Worm (Caenorhabditis elegans) whole organism, mixed stage, embryonic: ENCODE measurements around the gene F57A8.6.
A peak's percentile ranks its signal among the peaks of the same experiment; 100 is the strongest.

Experiments used
- M03D4.4 ChIP-seq: sonication (generic microtip); optimal IDR thresholded peaks from 2 replicates; lab custom pipeline; 2017; ENCODE audit warnings: mild to moderate bottlenecking, missing genetic modification characterization, missing compliant biosample characterization
- blmp-1 ChIP-seq: fragments of 150-350 bp; optimal IDR thresholded peaks from 2 replicates; lab custom pipeline; 2014; ENCODE audit warnings: missing biosample characterization, missing genetic modification characterization
- ceh-39 ChIP-seq: fragments of 150-350 bp; optimal IDR thresholded peaks from 2 replicates; lab custom pipeline; 2014; ENCODE audit warnings: missing biosample characterization, missing genetic modification characterization
- ceh-43 ChIP-seq: fragments of 200-800 bp; sonication (Bioruptor generic); optimal IDR thresholded peaks from 2 replicates; lab custom pipeline; 2018; ENCODE audit warnings: mild to moderate bottlenecking, missing genetic modification characterization, moderate library complexity, missing compliant biosample characterization
- ces-1 ChIP-seq: fragments of 150-350 bp; optimal IDR thresholded peaks from 2 replicates; lab custom pipeline; 2014; ENCODE audit warnings: missing biosample characterization, missing genetic modification reagents, missing genetic modification characterization
- cnd-1 ChIP-seq: fragments of 200-800 bp; sonication (Bioruptor generic); optimal IDR thresholded peaks from 2 replicates; lab custom pipeline; 2018; ENCODE audit warnings: mild to moderate bottlenecking, missing genetic modification characterization, missing compliant biosample characterization
- drap-1 ChIP-seq: fragments of 200-800 bp; sonication (Bioruptor generic); optimal IDR thresholded peaks from 3 replicates; lab custom pipeline; 2018; ENCODE audit warnings: mild to moderate bottlenecking, missing genetic modification characterization, missing compliant biosample characterization
- elt-1 ChIP-seq: sonication (generic microtip); optimal IDR thresholded peaks from 2 replicates; lab custom pipeline; 2017; ENCODE audit warnings: missing genetic modification characterization, mild to moderate bottlenecking, missing compliant biosample characterization, antibody characterized with exemption, moderate library complexity, borderline replicate concordance; ENCODE audit not compliant: insufficient read depth
- elt-3 ChIP-seq: fragments of 150-350 bp; optimal IDR thresholded peaks from 2 replicates; lab custom pipeline; 2014; ENCODE audit warnings: missing biosample characterization, missing genetic modification characterization
- flh-1 ChIP-seq: fragments of 200-800 bp; sonication (Bioruptor generic); optimal IDR thresholded peaks from 2 replicates; lab custom pipeline; 2018; ENCODE audit warnings: mild to moderate bottlenecking, missing genetic modification characterization, moderate library complexity, missing compliant biosample characterization
- ham-2 ChIP-seq: fragments of 200-800 bp; sonication (Bioruptor generic); optimal IDR thresholded peaks from 2 replicates; lab custom pipeline; 2018; ENCODE audit warnings: mild to moderate bottlenecking, missing genetic modification characterization, missing compliant biosample characterization
- hlh-1 ChIP-seq: fragments of 150-350 bp; optimal IDR thresholded peaks from 2 replicates; lab custom pipeline; 2014; ENCODE audit warnings: missing biosample characterization, missing genetic modification reagents, missing genetic modification characterization
- lin-13 ChIP-seq: fragments of 150-350 bp; optimal IDR thresholded peaks from 2 replicates; lab custom pipeline; 2014; ENCODE audit warnings: missing biosample characterization, missing genetic modification characterization
- lsy-2 ChIP-seq: fragments of 150-350 bp; optimal IDR thresholded peaks from 2 replicates; lab custom pipeline; 2014; ENCODE audit warnings: missing biosample characterization, missing genetic modification characterization
- mab-5 ChIP-seq: fragments of 150-350 bp; optimal IDR thresholded peaks from 2 replicates; lab custom pipeline; 2014; ENCODE audit warnings: missing biosample characterization, missing genetic modification characterization
- mep-1 ChIP-seq: fragments of 150-350 bp; optimal IDR thresholded peaks from 2 replicates; lab custom pipeline; 2017; ENCODE audit warnings: missing biosample characterization, missing genetic modification reagents, missing genetic modification characterization, inconsistent platforms
- mls-2 ChIP-seq: sonication (generic microtip); optimal IDR thresholded peaks from 2 replicates; lab custom pipeline; 2016; ENCODE audit warnings: mild to moderate bottlenecking, missing genetic modification characterization, moderate library complexity, missing compliant biosample characterization
- nhr-12 ChIP-seq: fragments of 150-350 bp; optimal IDR thresholded peaks from 2 replicates; lab custom pipeline; 2014; ENCODE audit warnings: missing biosample characterization, missing genetic modification characterization
- nhr-2 ChIP-seq: fragments of 150-350 bp; optimal IDR thresholded peaks from 2 replicates; lab custom pipeline; 2014; ENCODE audit warnings: missing biosample characterization, missing genetic modification characterization
- nhr-28 ChIP-seq: fragments of 150-350 bp; optimal IDR thresholded peaks from 2 replicates; lab custom pipeline; 2014; ENCODE audit warnings: missing biosample characterization, missing genetic modification characterization
- nhr-76 ChIP-seq: sonication (generic microtip); optimal IDR thresholded peaks from 2 replicates; lab custom pipeline; 2017; ENCODE audit warnings: missing biosample characterization, missing genetic modification characterization
- pha-4 ChIP-seq: fragments of 150-350 bp; optimal IDR thresholded peaks from 2 replicates; lab custom pipeline; 2018; ENCODE audit warnings: missing biosample characterization, missing genetic modification reagents, missing genetic modification characterization
- sem-2 ChIP-seq: fragments of 200-800 bp; sonication (Bioruptor generic); optimal IDR thresholded peaks from 2 replicates; lab custom pipeline; 2018; ENCODE audit warnings: mild to moderate bottlenecking, missing genetic modification characterization, missing compliant biosample characterization
- snpc-4 ChIP-seq: fragments of 150-350 bp; optimal IDR thresholded peaks from 2 replicates; lab custom pipeline; 2014; ENCODE audit warnings: missing biosample characterization, missing genetic modification characterization
- sptf-1 ChIP-seq: sonication (generic microtip); optimal IDR thresholded peaks from 2 replicates; lab custom pipeline; 2017; ENCODE audit warnings: mild to moderate bottlenecking, missing genetic modification characterization, moderate library complexity, missing compliant biosample characterization
- tbx-8 ChIP-seq: fragments of 200-800 bp; sonication (Bioruptor generic); optimal IDR thresholded peaks from 2 replicates; lab custom pipeline; 2018; ENCODE audit warnings: mild to moderate bottlenecking, missing genetic modification characterization, moderate library complexity, missing compliant biosample characterization
- unc-39 ChIP-seq: fragments of 150-350 bp; optimal IDR thresholded peaks from 2 replicates; lab custom pipeline; 2014; ENCODE audit warnings: missing biosample characterization, missing genetic modification characterization
- unc-62 ChIP-seq: fragments of 150-350 bp; optimal IDR thresholded peaks from 2 replicates; lab custom pipeline; 2014; ENCODE audit warnings: missing biosample characterization, missing genetic modification reagents, missing genetic modification characterization
- zip-8 ChIP-seq: fragments of 150-350 bp; optimal IDR thresholded peaks from 2 replicates; lab custom pipeline; 2014; ENCODE audit warnings: missing biosample characterization, missing genetic modification characterization

Gene F57A8.6

ce11 chrV:10098429-10098828 is 24.7 kb upstream of the F57A8.6 start, which contains the start of gene ugt-47:
Gene ugt-47, minus strand, starts transcription at chrV:10098597.
- TF ChIP-seq nhr-2 (tag; lab: Kevin White, UChicago) = no peak
- no peak for TF ChIP-seq flh-1
- TF ChIP-seq lsy-2 = no peak

ce11 chrV:10096932-10097331 is 23.2 kb upstream of the F57A8.6 start:
- no peak for TF ChIP-seq ceh-39 (tag; lab: Kevin White, UChicago)
- no peak for TF ChIP-seq ces-1 (GFP tag; lab: Kevin White, UChicago)
- TF ChIP-seq lsy-2 = no peak
- no peak for TF ChIP-seq ceh-43 (GFP tag; lab: Kevin White, UChicago)
- TF ChIP-seq pha-4 (tag; lab: Kevin White, UChicago) = no peak
- no peak for TF ChIP-seq ham-2 (GFP tag; lab: Kevin White, UChicago)
- TF ChIP-seq nhr-12 (tag; lab: Kevin White, UChicago) = no peak
- TF ChIP-seq elt-3 (tag; lab: Kevin White, UChicago) = no peak
- no peak for TF ChIP-seq nhr-2 (tag; lab: Kevin White, UChicago)
- TF ChIP-seq cnd-1 (tag; lab: Kevin White, UChicago) = no peak
- TF ChIP-seq tbx-8 (GFP tag; lab: Kevin White, UChicago) = no peak
- TF ChIP-seq sptf-1 (tag; lab: Kevin White, UChicago) = no peak
- TF ChIP-seq M03D4.4 = no peak
- TF ChIP-seq mab-5 (tag; lab: Kevin White, UChicago) = no peak
- TF ChIP-seq mls-2 = no peak
- no peak for TF ChIP-seq zip-8 (tag; lab: Kevin White, UChicago)
- no peak for TF ChIP-seq flh-1
- no peak for TF ChIP-seq unc-39

- TF ChIP-seq nhr-76 (tag; lab: Kevin White, UChicago) = no peak
Observed at ce11 chrV:10094374-10094773, 20.7 kb upstream of the F57A8.6 start, which contains the start of gene srd-49. Gene srd-49, plus strand, starts transcription at chrV:10094674.

- TF ChIP-seq M03D4.4 (no peak), nhr-76 (tag; lab: Kevin White, UChicago) (no peak), drap-1 (GFP tag; lab: Kevin White, UChicago) (no peak), ceh-43 (GFP tag; lab: Kevin White, UChicago) (no peak), sem-2 (GFP tag; lab: Kevin White, UChicago) (no peak), nhr-2 (tag; lab: Kevin White, UChicago) (no peak), zip-8 (tag; lab: Kevin White, UChicago) (no peak), snpc-4 (tag; lab: Kevin White, UChicago) (no peak), nhr-28 (no peak), elt-3 (tag; lab: Kevin White, UChicago) (no peak), flh-1 (no peak)
Observed at ce11 chrV:10091152-10091551, 17.5 kb upstream of the F57A8.6 start, which contains the start of gene R04B5.11. Gene R04B5.11, minus strand, starts transcription at chrV:10091252.

ce11 chrV:10090461-10090860 is 16.8 kb upstream of the F57A8.6 start, which contains the start of gene R04B5.7:
Gene R04B5.7, minus strand, starts transcription at chrV:10090561.
- no peak for TF ChIP-seq sptf-1 (tag; lab: Kevin White, UChicago)
- no peak for TF ChIP-seq elt-1 (tag; lab: Kevin White, UChicago)
- TF ChIP-seq tbx-8 (GFP tag; lab: Kevin White, UChicago) = no peak
- TF ChIP-seq hlh-1 (tag; lab: Kevin White, UChicago) = no peak
- no peak for TF ChIP-seq mab-5 (tag; lab: Kevin White, UChicago)
- no peak for TF ChIP-seq blmp-1 (tag; lab: Kevin White, UChicago)
- no peak for TF ChIP-seq ham-2 (GFP tag; lab: Kevin White, UChicago)
- no peak for TF ChIP-seq unc-62
- no peak for TF ChIP-seq mep-1
- TF ChIP-seq ceh-43 (GFP tag; lab: Kevin White, UChicago) = no peak
- no peak for TF ChIP-seq elt-3 (tag; lab: Kevin White, UChicago)

- TF ChIP-seq elt-3 (tag; lab: Kevin White, UChicago) = peak; percentile 86
- no peak for TF ChIP-seq unc-39
- TF ChIP-seq elt-1 (tag; lab: Kevin White, UChicago) = peak; percentile 30
- TF ChIP-seq lin-13 = no peak
- no peak for TF ChIP-seq ceh-43 (GFP tag; lab: Kevin White, UChicago)
- TF ChIP-seq unc-62 = peak; percentile 62
- no peak for TF ChIP-seq cnd-1 (tag; lab: Kevin White, UChicago)
Observed at ce11 chrV:10087103-10087502, 13.4 kb upstream of the F57A8.6 start, which contains the start of gene R04B5.5. Gene R04B5.5, plus strand, starts transcription at chrV:10087480.
